Worm (Caenorhabditis elegans) whole organism, young adult: Measurements from ENCODE around the gene F31E3.12.

Source experiments
- B0336.3 ChIP-seq: fragments of 200-800 bp; sonication (Bioruptor generic); IDR thresholded peaks from 2 replicates; pipeline ENCODE4 v1.3.6; 2022; ENCODE audit warnings: missing genetic modification characterization, missing compliant biosample characterization
- F49E8.2 ChIP-seq: sonication (generic microtip); optimal IDR thresholded peaks from 3 replicates; lab custom pipeline; 2017; ENCODE audit warnings: missing genetic modification characterization, mild to moderate bottlenecking, missing compliant biosample characterization, antibody characterized with exemption, moderate library complexity; ENCODE audit not compliant: insufficient read depth
- F52B5.7 ChIP-seq: sonication (generic microtip); optimal IDR thresholded peaks from 2 replicates; lab custom pipeline; 2016; ENCODE audit warnings: mild to moderate bottlenecking, missing genetic modification characterization, missing compliant biosample characterization
- F55B11.4 ChIP-seq: sonication (generic microtip); optimal IDR thresholded peaks from 2 replicates; lab custom pipeline; 2016; ENCODE audit warnings: missing compliant biosample characterization, missing genetic modification characterization, borderline replicate concordance; ENCODE audit not compliant: insufficient read depth
- F57C9.4 ChIP-seq: sonication (generic microtip); optimal IDR thresholded peaks from 2 replicates; lab custom pipeline; 2017; ENCODE audit warnings: mild to moderate bottlenecking, missing genetic modification characterization, missing compliant biosample characterization
- Y53G8AR.9 ChIP-seq: fragments of 200-800 bp; sonication (Bioruptor generic); conservative IDR thresholded peaks from 2 replicates; pipeline ENCODE4 v1.3.6; 2022; ENCODE audit warnings: missing genetic modification reagents, missing genetic modification characterization, missing compliant biosample characterization
- Y56A3A.18 ChIP-seq: fragments of 200-800 bp; sonication (Bioruptor generic); IDR thresholded peaks from 2 replicates; pipeline ENCODE4 v1.3.6; 2022; ENCODE audit warnings: missing genetic modification reagents, missing genetic modification characterization, missing compliant biosample characterization
- Y67H2A.10 ChIP-seq: fragments of 200-800 bp; sonication (Bioruptor generic); conservative IDR thresholded peaks from 2 replicates; pipeline ENCODE4 v1.3.6; 2022; ENCODE audit warnings: missing genetic modification reagents, missing genetic modification characterization, missing compliant biosample characterization
- akir-1 ChIP-seq: fragments of 200-800 bp; sonication (Bioruptor generic); optimal IDR thresholded peaks from 2 replicates; lab custom pipeline; 2018; ENCODE audit warnings: mild to moderate bottlenecking, missing genetic modification characterization, moderate library complexity, missing compliant biosample characterization
- aptf-3 ChIP-seq: fragments of 200-800 bp; sonication (Bioruptor generic); IDR thresholded peaks from 2 replicates; pipeline ENCODE4 v1.3.6; 2022; ENCODE audit warnings: missing genetic modification characterization, missing compliant biosample characterization
- athp-1 ChIP-seq: sonication (generic microtip); optimal IDR thresholded peaks from 2 replicates; lab custom pipeline; 2017; ENCODE audit warnings: mild to moderate bottlenecking, missing genetic modification characterization, missing compliant biosample characterization
- attf-3 ChIP-seq: fragments of 200-800 bp; sonication (Bioruptor generic); conservative IDR thresholded peaks from 2 replicates; pipeline ENCODE4 v1.3.6; 2022; ENCODE audit warnings: missing genetic modification reagents, missing genetic modification characterization, missing compliant biosample characterization
- attf-6 ChIP-seq: fragments of 200-800 bp; sonication (Bioruptor generic); IDR thresholded peaks from 2 replicates; pipeline ENCODE4 v1.3.6; 2022; ENCODE audit warnings: missing genetic modification reagents, missing genetic modification characterization, missing compliant biosample characterization
- bed-2 ChIP-seq: fragments of 200-800 bp; sonication (Bioruptor generic); IDR thresholded peaks from 2 replicates; pipeline ENCODE4 v1.3.6; 2022; ENCODE audit warnings: missing genetic modification reagents, missing genetic modification characterization, missing compliant biosample characterization
- ceh-79 ChIP-seq: sonication (generic microtip); optimal IDR thresholded peaks from 2 replicates; lab custom pipeline; 2017; ENCODE audit warnings: mild to moderate bottlenecking, missing genetic modification characterization, missing compliant biosample characterization
- ceh-91 ChIP-seq: fragments of 200-800 bp; sonication (Bioruptor generic); IDR thresholded peaks from 2 replicates; pipeline ENCODE4 v1.3.6; 2022; ENCODE audit warnings: missing genetic modification reagents, missing genetic modification characterization, missing compliant biosample characterization
- chd-7 ChIP-seq: sonication (generic microtip); optimal IDR thresholded peaks from 2 replicates; lab custom pipeline; 2016; ENCODE audit warnings: mild to moderate bottlenecking, missing genetic modification characterization, moderate library complexity, missing compliant biosample characterization
- efl-1 ChIP-seq: fragments of 150-350 bp; optimal IDR thresholded peaks from 2 replicates; lab custom pipeline; 2014; ENCODE audit warnings: missing biosample characterization, missing genetic modification reagents, missing genetic modification characterization
- egl-44 ChIP-seq: fragments of 200-800 bp; sonication (Bioruptor generic); IDR thresholded peaks from 2 replicates; pipeline ENCODE4 v1.3.6; 2022; ENCODE audit warnings: missing genetic modification reagents, missing genetic modification characterization, missing compliant biosample characterization
- him-1 ChIP-seq: sonication (generic microtip); optimal IDR thresholded peaks from 2 replicates; lab custom pipeline; 2016; ENCODE audit warnings: missing genotype, missing genetic modification reagents, missing genetic modification characterization, missing compliant biosample characterization
- hlh-12 ChIP-seq: sonication (generic microtip); optimal IDR thresholded peaks from 2 replicates; lab custom pipeline; 2016; ENCODE audit warnings: missing genetic modification characterization, missing compliant biosample characterization
- hmg-1.2 ChIP-seq: fragments of 200-800 bp; sonication (Bioruptor generic); IDR thresholded peaks from 2 replicates; pipeline ENCODE4 v1.3.6; 2022; ENCODE audit warnings: missing genetic modification reagents, missing genetic modification characterization, missing compliant biosample characterization
- hmg-20 ChIP-seq: fragments of 200-800 bp; sonication (Bioruptor generic); IDR thresholded peaks from 2 replicates; pipeline ENCODE4 v1.3.6; 2022; ENCODE audit warnings: missing genetic modification reagents, missing genetic modification characterization, missing compliant biosample characterization
- hrde-1 ChIP-seq: sonication (generic microtip); optimal IDR thresholded peaks from 2 replicates; lab custom pipeline; 2016; ENCODE audit warnings: missing genetic modification characterization, mild to moderate bottlenecking, missing compliant biosample characterization, moderate library complexity, missing genotype, missing genetic modification reagents, borderline replicate concordance
- hsf-1 ChIP-seq: fragments of 200-800 bp; sonication (Bioruptor generic); IDR thresholded peaks from 2 replicates; pipeline ENCODE4 v1.3.6; 2022; ENCODE audit warnings: missing genetic modification reagents, missing genetic modification characterization, missing compliant biosample characterization
- lag-1 ChIP-seq: fragments of 200-800 bp; sonication (Bioruptor generic); IDR thresholded peaks from 2 replicates; pipeline ENCODE4 v1.3.6; 2022; ENCODE audit warnings: missing genetic modification reagents, missing genetic modification characterization, missing compliant biosample characterization
- lin-26 ChIP-seq: fragments of 200-800 bp; sonication (Bioruptor generic); IDR thresholded peaks from 2 replicates; pipeline ENCODE4 v1.3.6; 2022; ENCODE audit warnings: missing genetic modification reagents, missing genetic modification characterization, missing compliant biosample characterization
- lsl-1 ChIP-seq: fragments of 200-800 bp; sonication (Bioruptor generic); optimal IDR thresholded peaks from 2 replicates; lab custom pipeline; 2018; ENCODE audit warnings: mild to moderate bottlenecking, missing genetic modification characterization, moderate library complexity, missing compliant biosample characterization
- madf-3 ChIP-seq: fragments of 200-800 bp; sonication (Bioruptor generic); IDR thresholded peaks from 2 replicates; pipeline ENCODE4 v1.3.6; 2022; ENCODE audit warnings: missing genetic modification reagents, missing genetic modification characterization, missing compliant biosample characterization
- mcd-1 ChIP-seq: fragments of 200-800 bp; sonication (Bioruptor generic); IDR thresholded peaks from 2 replicates; pipeline ENCODE4 v1.3.6; 2022; ENCODE audit warnings: missing genetic modification reagents, missing genetic modification characterization, missing compliant biosample characterization
- mel-28 ChIP-seq: sonication (generic microtip); optimal IDR thresholded peaks from 2 replicates; lab custom pipeline; 2016; ENCODE audit warnings: borderline replicate concordance, mild to moderate bottlenecking, missing genetic modification characterization, missing compliant biosample characterization
- nfya-2 ChIP-seq: fragments of 200-800 bp; sonication (Bioruptor generic); IDR thresholded peaks from 2 replicates; pipeline ENCODE4 v1.3.6; 2022; ENCODE audit warnings: missing genetic modification reagents, missing genetic modification characterization, missing compliant biosample characterization
- pbrm-1 ChIP-seq: fragments of 200-800 bp; sonication (Bioruptor generic); IDR thresholded peaks from 2 replicates; pipeline ENCODE4 v1.3.6; 2022; ENCODE audit warnings: missing genetic modification reagents, missing genetic modification characterization, missing compliant biosample characterization
- pha-4 ChIP-seq: fragments of 150-350 bp; sonication (generic microtip); optimal IDR thresholded peaks from 2 replicates; lab custom pipeline; 2014; ENCODE audit warnings: missing biosample characterization, missing genetic modification reagents, missing genetic modification characterization
- rcor-1 ChIP-seq: fragments of 200-800 bp; sonication (Bioruptor generic); IDR thresholded peaks from 2 replicates; pipeline ENCODE4 v1.3.6; 2022; ENCODE audit warnings: missing genetic modification reagents, missing genetic modification characterization, missing compliant biosample characterization
- snpc-1.3 ChIP-seq: sonication (generic microtip); optimal IDR thresholded peaks from 2 replicates; lab custom pipeline; 2017; ENCODE audit warnings: missing genetic modification characterization, mild to moderate bottlenecking, missing compliant biosample characterization, antibody characterized with exemption, moderate library complexity, missing genotype, missing genetic modification reagents; ENCODE audit not compliant: insufficient read depth
- snpc-3.4 ChIP-seq: sonication (generic microtip); optimal IDR thresholded peaks from 2 replicates; lab custom pipeline; 2017; ENCODE audit warnings: missing genetic modification characterization, mild to moderate bottlenecking, missing compliant biosample characterization, antibody characterized with exemption, moderate library complexity, missing genotype, missing genetic modification reagents
- snpc-4 ChIP-seq, 5 experiments: fragments of 150-350 bp in 1 of 5; sonication (generic microtip) in 4 of 5; optimal IDR thresholded peaks; 2 replicates each; lab custom pipeline; 2014 to 2018; ENCODE audit warnings: missing genetic modification characterization in 5 of 5, missing biosample characterization in 3 of 5, antibody characterized with exemption in 2 of 5, mild to moderate bottlenecking in 2 of 5, missing compliant biosample characterization in 2 of 5, missing genotype in 2 of 5, moderate library complexity in 2 of 5, missing genetic modification reagents in 1 of 5
- somi-1 ChIP-seq: fragments of 200-800 bp; sonication (Bioruptor generic); optimal IDR thresholded peaks from 2 replicates; lab custom pipeline; 2018; ENCODE audit warnings: mild to moderate bottlenecking, missing genetic modification characterization, missing compliant biosample characterization
- sptf-2 ChIP-seq: fragments of 200-800 bp; sonication (Bioruptor generic); optimal IDR thresholded peaks from 2 replicates; lab custom pipeline; 2018; ENCODE audit warnings: mild to moderate bottlenecking, missing genetic modification characterization, missing compliant biosample characterization
- tbp1 ChIP-seq: fragments of 200-800 bp; sonication (Bioruptor generic); optimal IDR thresholded peaks from 2 replicates; lab custom pipeline; 2018; ENCODE audit warnings: mild to moderate bottlenecking, missing genetic modification characterization, missing compliant biosample characterization
- unc-130 ChIP-seq: sonication (generic microtip); optimal IDR thresholded peaks from 2 replicates; lab custom pipeline; 2016; ENCODE audit warnings: missing genetic modification reagents, missing genetic modification characterization, missing compliant biosample characterization
- unc-62 ChIP-seq: fragments of 150-350 bp; optimal IDR thresholded peaks from 2 replicates; lab custom pipeline; 2014; ENCODE audit warnings: missing biosample characterization, missing genetic modification reagents, missing genetic modification characterization
- zfh-2 ChIP-seq: fragments of 200-800 bp; sonication (Bioruptor generic); conservative IDR thresholded peaks from 2 replicates; pipeline ENCODE4 v1.3.6; 2022; ENCODE audit warnings: missing genetic modification reagents, missing genetic modification characterization, missing compliant biosample characterization
- ztf-18 ChIP-seq: sonication (generic microtip); optimal IDR thresholded peaks from 2 replicates; lab custom pipeline; 2016; ENCODE audit warnings: missing genotype, mild to moderate bottlenecking, missing genetic modification characterization, missing compliant biosample characterization
- ztf-25 ChIP-seq: fragments of 200-800 bp; sonication (Bioruptor generic); IDR thresholded peaks from 2 replicates; pipeline ENCODE4 v1.3.6; 2022; ENCODE audit warnings: missing genetic modification reagents, missing genetic modification characterization, missing compliant biosample characterization
- ztf-3 ChIP-seq: fragments of 200-800 bp; sonication (Bioruptor generic); optimal IDR thresholded peaks from 2 replicates; lab custom pipeline; 2018; ENCODE audit warnings: mild to moderate bottlenecking, missing genetic modification characterization, missing compliant biosample characterization

F31E3.12 gene

ce11 chrIII:6969781-6970342 lies 672 bp downstream of the F31E3.12 start (continued):
- TF ChIP-seq lsl-1 (peak; percentile 74), madf-3 (peak; percentile 82), akir-1 (GFP tag; lab: Kevin White, UChicago) (no peak), tbp1 (GFP tag; lab: Kevin White, UChicago) (peak; percentile 61), lin-26 (GFP tag; lab: Robert Waterston, UW) (peak; percentile 81; the same call in 1 of the 2 replicates), ceh-79 (tag; lab: Kevin White, UChicago) (peak; percentile 32), mcd-1 (GFP tag; lab: Robert Waterston, UW) (peak; percentile 43; the same call in 1 of the 2 replicates), Y53G8AR.9 (peak; percentile 93), hsf-1 (peak; percentile 82), rcor-1 (peak; percentile 89), snpc-1.3 (tag; lab: Kevin White, UChicago) (peak; percentile 92), B0336.3 (GFP tag; lab: Robert Waterston, UW) (peak; percentile 92), athp-1 (peak; percentile 58), F52B5.7 (tag; lab: Kevin White, UChicago) (peak; percentile 14), somi-1 (no peak), mel-28 (no peak), aptf-3 (GFP tag; lab: Robert Waterston, UW) (no peak), pha-4 (no peak), pbrm-1 (GFP tag; lab: Robert Waterston, UW) (no peak), egl-44 (GFP tag; lab: Robert Waterston, UW) (no peak), zfh-2 (GFP tag; lab: Robert Waterston, UW) (no peak), attf-6 (peak; percentile 84), attf-3 (no peak), ztf-3 (GFP tag; lab: Kevin White, UChicago) (no peak), hmg-20 (peak; percentile 55; the same call in 1 of the 2 replicates), bed-2 (GFP tag; lab: Robert Waterston, UW) (no peak), F49E8.2 (tag; lab: Kevin White, UChicago) (peak; percentile 97), nfya-2 (GFP tag; lab: Robert Waterston, UW) (peak; percentile 78; the same call in 1 of the 2 replicates), lag-1 (GFP tag; lab: Robert Waterston, UW) (no peak), him-1 (peak; percentile 92), ztf-25 (GFP tag; lab: Robert Waterston, UW) (no peak), hlh-12 (tag; lab: Kevin White, UChicago) (no peak), F55B11.4 (tag; lab: Kevin White, UChicago) (no peak), hrde-1 (tag; lab: Kevin White, UChicago) (peak; percentile 92), Y67H2A.10 (GFP tag; lab: Robert Waterston, UW) (no peak), snpc-4 (GFP tag; optimal IDR thresholded peaks at IDR 0.05; lab: Kevin White, UChicago) (peak; percentile 64), snpc-4 (tag; optimal IDR thresholded peaks at IDR 0.05; lab: Kevin White, UChicago) (peak in 3 of 4 experiments; percentile 57 to 76 (median 74)), ztf-18 (tag; lab: Kevin White, UChicago) (no peak), unc-130 (GFP tag; lab: Kevin White, UChicago) (peak; percentile 82), unc-62 (GFP tag; lab: Kevin White, UChicago) (no peak), Y56A3A.18 (peak; percentile 87), F57C9.4 (tag; lab: Kevin White, UChicago) (no peak), hmg-1.2 (GFP tag; lab: Robert Waterston, UW) (peak; percentile 51), chd-7 (tag; lab: Kevin White, UChicago) (no peak), ceh-91 (no peak), efl-1 (GFP tag; lab: Kevin White, UChicago) (peak; percentile 31), snpc-3.4 (tag; lab: Kevin White, UChicago) (peak; percentile 89), sptf-2 (GFP tag; lab: Kevin White, UChicago) (peak; percentile 50)
